Fruit fly (Drosophila melanogaster): ENCODE results near the gene CG13096.

CG13096 gene

DNA sequence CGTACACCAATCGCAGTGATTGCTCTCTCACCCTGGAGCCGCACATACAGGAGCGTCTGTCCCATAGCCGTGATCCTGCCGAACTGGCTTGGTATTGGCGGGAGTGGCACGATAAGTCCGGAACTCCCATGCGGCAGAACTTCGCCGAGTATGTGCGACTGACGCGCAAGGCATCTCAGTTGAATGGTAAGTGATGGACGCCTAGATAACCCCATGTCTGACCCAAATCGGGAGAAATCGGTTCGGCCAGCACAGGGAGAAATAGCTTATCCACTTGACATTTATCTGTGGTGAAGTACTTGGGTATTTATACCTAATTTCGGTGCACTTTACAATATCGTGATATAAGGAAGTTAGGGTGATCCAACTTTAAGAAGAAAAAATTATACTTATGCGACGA is 11.1 kb upstream of the CG13096 start:
- no peak for TF ChIP-seq CG8478 (optimal IDR thresholded peaks at IDR 0.05)
- TF ChIP-seq psq (optimal IDR thresholded peaks at IDR 0.05), result no peak
- TF ChIP-seq pan (optimal IDR thresholded peaks at IDR 0.05), result no peak
- no peak for TF ChIP-seq usp (GFP tag; optimal IDR thresholded peaks at IDR 0.05)
- no peak for TF ChIP-seq Dll (optimal IDR thresholded peaks at IDR 0.05)
- TF ChIP-seq EcR (GFP tag; optimal IDR thresholded peaks at IDR 0.05), result no peak

DNA sequence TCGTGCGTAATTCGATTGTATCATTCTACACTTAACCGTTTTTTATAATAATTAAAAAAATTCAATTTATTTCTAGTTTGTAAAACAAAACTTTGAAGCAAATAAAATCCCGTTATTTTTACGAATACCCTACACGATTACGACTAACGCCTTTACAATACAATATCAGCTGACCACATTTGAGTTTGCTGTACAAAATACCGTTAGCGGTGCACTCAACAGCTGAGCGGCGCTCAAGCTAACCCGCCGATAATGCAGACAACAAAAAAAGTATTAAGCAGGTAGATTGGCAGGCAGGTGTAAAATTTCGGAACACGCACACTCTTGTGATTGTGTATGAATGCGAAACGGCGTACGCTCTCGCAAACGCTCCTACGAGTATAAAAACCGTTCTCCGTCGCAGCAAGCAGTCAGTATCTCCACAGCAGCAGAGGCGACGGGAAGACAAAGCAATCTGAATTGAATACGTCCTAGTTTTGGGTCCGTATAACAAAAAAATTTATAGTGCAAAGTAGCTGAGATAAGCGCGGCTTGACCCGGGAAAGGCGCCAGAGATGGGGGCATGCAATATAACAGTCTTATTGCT is 10.2 kb upstream of the CG13096 start, which contains the start of gene Acer:
TSS of gene Acer (plus strand) at position 210 of the 586 bp plus-strand sequence.
- TF ChIP-seq pan (optimal IDR thresholded peaks at IDR 0.05) (no peak), CG8478 (optimal IDR thresholded peaks at IDR 0.05) (no peak), EcR (GFP tag; optimal IDR thresholded peaks at IDR 0.05) (no peak), usp (GFP tag; optimal IDR thresholded peaks at IDR 0.05) (no peak), psq (optimal IDR thresholded peaks at IDR 0.05) (no peak), Dll (optimal IDR thresholded peaks at IDR 0.05) (no peak)

DNA sequence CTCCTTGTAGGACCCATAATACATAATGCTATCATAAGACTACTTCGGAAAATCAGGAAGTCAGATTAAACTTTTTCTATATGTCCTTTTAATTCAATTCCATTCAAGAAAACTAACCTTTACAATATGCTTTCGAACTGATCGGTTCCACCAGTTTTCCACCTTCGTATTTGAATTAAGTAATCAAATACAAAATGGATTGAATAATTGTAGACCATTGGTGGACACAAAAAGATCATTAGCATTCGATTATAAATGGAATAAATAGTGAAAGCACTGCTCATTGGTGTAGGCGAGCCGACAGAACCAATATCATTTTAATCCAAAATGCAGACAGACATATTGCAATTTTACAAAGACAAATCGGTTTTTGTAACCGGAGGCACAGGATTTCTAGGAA is 7.7 kb upstream of the CG13096 start, which contains the start of gene Sgp:
TSS of gene Sgp (plus strand) at position 301 of the 400 bp plus-strand sequence.
- no peak for TF ChIP-seq pan (optimal IDR thresholded peaks at IDR 0.05)
- TF ChIP-seq CG8478 (optimal IDR thresholded peaks at IDR 0.05), result no peak
- no peak for TF ChIP-seq usp (GFP tag; optimal IDR thresholded peaks at IDR 0.05)
- no peak for TF ChIP-seq Dll (optimal IDR thresholded peaks at IDR 0.05)
- TF ChIP-seq EcR (GFP tag; optimal IDR thresholded peaks at IDR 0.05), result no peak
- no peak for TF ChIP-seq psq (optimal IDR thresholded peaks at IDR 0.05)

DNA sequence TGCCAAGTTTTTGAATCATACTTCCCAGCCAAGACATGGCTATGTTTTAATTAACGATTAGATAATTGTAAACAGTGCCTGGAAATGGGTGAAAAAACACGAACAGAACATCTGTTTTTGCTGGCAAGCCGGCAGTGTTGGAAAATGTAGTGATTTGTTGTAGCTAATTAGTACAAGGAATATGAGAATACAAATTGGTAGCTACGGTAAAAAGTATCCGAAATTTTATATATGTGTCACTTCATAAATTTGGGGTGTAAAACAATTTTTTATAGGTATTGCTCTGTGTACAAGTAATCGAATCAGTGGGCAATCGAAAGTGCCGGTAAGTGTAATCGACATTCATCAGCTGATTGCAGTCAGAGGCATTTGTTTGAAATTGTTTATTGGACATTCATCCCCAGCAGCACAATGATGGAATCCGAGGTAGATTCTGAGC is 5.6 kb upstream of the CG13096 start, which contains the start of the genes mRpL51 and Uba4:
TSS of gene mRpL51 (minus strand) at position 125 of the 439 bp plus-strand sequence.
TSS of gene Uba4 (plus strand) at position 156 of the 439 bp plus-strand sequence.
- TF ChIP-seq EcR (GFP tag; optimal IDR thresholded peaks at IDR 0.05) (no peak), usp (GFP tag; optimal IDR thresholded peaks at IDR 0.05) (no peak), CG8478 (optimal IDR thresholded peaks at IDR 0.05) (no peak), pan (optimal IDR thresholded peaks at IDR 0.05) (no peak), Dll (optimal IDR thresholded peaks at IDR 0.05) (no peak), psq (optimal IDR thresholded peaks at IDR 0.05) (no peak)

DNA sequence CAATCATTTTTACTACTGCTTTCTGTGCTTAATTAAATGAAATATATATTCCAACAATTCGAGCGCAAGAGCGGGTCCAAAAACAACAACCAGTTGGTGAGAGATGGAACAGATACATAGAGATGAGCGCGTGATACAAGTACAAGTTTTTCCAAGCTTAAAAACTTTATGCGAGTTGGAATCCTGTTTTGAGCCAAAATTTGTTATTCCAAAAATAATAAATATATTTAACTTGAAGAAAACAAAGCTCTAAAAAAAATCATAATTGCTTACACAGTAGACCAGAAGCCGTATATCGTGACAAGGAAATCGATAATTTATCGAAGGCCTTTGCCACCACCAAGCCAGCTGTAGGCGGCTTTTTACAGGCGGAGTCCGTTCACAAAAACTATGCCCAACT is 3.1 kb upstream of the CG13096 start, which contains the start of the genes CG13097 and PIG-U:
TSS of gene CG13097 (minus strand) at position 121 of the 400 bp plus-strand sequence.
TSS of gene PIG-U (plus strand) at position 349 of the 400 bp plus-strand sequence.
- TF ChIP-seq EcR (GFP tag; optimal IDR thresholded peaks at IDR 0.05) (no peak), psq (optimal IDR thresholded peaks at IDR 0.05) (no peak), pan (optimal IDR thresholded peaks at IDR 0.05) (no peak), Dll (optimal IDR thresholded peaks at IDR 0.05) (no peak), CG8478 (optimal IDR thresholded peaks at IDR 0.05) (no peak), usp (GFP tag; optimal IDR thresholded peaks at IDR 0.05) (no peak)

DNA sequence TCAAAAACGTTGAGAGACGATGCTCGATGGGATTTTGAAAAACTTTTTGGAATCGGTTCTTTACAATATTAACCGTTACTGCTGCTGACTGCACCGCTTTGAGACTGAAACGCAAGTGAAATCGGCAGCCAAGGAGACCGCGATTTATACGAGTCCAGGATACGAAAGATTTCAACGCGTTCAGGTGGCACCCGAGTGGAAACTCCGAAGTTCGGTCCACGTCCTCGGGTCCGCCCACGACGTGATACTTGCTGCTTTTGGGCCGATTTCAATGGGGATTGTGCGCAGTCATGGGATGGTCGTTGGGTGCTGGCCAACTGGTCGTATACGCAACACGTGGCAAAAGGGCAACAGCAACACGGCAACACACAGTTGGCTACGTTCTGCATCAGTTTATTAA is 4.9 kb downstream of the CG13096 start, which contains the start of gene Dh31:
TSS of gene Dh31 (minus strand) at position 117 of the 400 bp plus-strand sequence.
- no peak for TF ChIP-seq usp (GFP tag; optimal IDR thresholded peaks at IDR 0.05)
- TF ChIP-seq psq (optimal IDR thresholded peaks at IDR 0.05), result no peak
- TF ChIP-seq CG8478 (optimal IDR thresholded peaks at IDR 0.05), result no peak
- no peak for TF ChIP-seq EcR (GFP tag; optimal IDR thresholded peaks at IDR 0.05)
- no peak for TF ChIP-seq Dll (optimal IDR thresholded peaks at IDR 0.05)
- no peak for TF ChIP-seq pan (optimal IDR thresholded peaks at IDR 0.05)

DNA sequence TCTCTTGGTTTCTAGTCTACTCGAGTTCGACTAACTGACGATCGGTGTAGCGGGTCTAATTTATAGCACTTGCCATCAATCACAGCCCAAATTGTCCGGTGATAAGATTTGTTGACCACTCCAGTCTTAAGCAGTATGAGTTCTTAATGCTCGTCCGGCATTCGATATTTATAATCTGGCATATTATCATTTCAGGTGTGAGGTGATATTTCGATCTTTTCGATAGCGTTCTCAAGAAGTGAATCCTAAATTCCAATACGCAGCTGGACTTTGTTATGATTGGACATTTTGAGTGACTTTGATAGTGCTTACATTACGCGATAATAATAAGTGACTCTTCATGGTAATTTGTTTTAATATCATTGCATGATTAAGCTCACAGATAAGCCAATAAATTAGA is 15.4 kb downstream of the CG13096 start, which contains the start of gene Bace:
TSS of gene Bace (minus strand) at position 39 of the 400 bp plus-strand sequence.
- TF ChIP-seq pan (optimal IDR thresholded peaks at IDR 0.05), result no peak
- TF ChIP-seq Dll (optimal IDR thresholded peaks at IDR 0.05), result no peak
- TF ChIP-seq psq (optimal IDR thresholded peaks at IDR 0.05), result no peak
- TF ChIP-seq usp (GFP tag; optimal IDR thresholded peaks at IDR 0.05), result no peak
- no peak for TF ChIP-seq CG8478 (optimal IDR thresholded peaks at IDR 0.05)
- no peak for TF ChIP-seq EcR (GFP tag; optimal IDR thresholded peaks at IDR 0.05)

DNA sequence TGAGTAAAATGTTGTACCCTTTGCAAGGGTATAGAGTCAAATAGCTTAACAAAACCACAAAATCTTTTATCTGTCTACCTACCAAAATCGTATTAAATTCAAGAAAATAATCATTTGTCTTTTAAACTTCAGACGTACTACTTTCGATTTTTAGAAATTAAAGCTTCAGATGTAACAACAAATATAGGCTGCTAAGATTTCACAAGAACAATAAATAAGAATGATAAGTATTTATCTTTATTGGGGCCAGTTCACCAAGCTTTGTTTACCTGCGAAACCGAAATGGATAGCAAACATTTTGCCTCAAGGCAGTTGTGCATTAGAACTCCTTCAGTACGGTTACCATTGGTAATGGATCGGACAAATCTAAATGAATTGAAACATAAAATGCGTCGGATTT is 21.2 kb downstream of the CG13096 start, which contains the start of gene CG43400:
TSS of gene CG43400 (plus strand) at position 301 of the 400 bp plus-strand sequence.
- no peak for TF ChIP-seq pan (optimal IDR thresholded peaks at IDR 0.05)
- TF ChIP-seq psq (optimal IDR thresholded peaks at IDR 0.05), result no peak
- TF ChIP-seq EcR (GFP tag; optimal IDR thresholded peaks at IDR 0.05), result no peak
- no peak for TF ChIP-seq Dll (optimal IDR thresholded peaks at IDR 0.05)
- no peak for TF ChIP-seq CG8478 (optimal IDR thresholded peaks at IDR 0.05)
- TF ChIP-seq usp (GFP tag; optimal IDR thresholded peaks at IDR 0.05), result no peak

DNA sequence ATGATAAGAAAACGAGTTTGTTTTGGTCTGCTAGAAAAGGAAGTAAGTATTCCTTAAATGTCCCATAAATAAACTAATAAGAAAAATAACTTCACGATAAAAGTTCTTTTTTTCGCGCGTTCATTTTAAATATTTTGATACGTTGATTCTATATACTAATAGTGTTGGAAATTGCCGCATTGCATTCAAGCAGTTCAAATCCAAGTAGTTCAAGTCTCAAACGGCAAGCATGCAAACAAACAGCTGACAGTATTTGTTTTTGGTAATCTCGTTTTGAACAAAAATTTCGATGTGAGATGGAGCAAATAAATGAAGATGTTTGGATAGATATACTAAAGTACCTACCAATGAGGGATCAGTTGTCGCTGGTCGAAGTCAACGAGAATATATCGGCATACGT is 22.9 kb downstream of the CG13096 start, which contains the start of gene CG13088:
TSS of gene CG13088 (plus strand) at position 247 of the 400 bp plus-strand sequence.
- TF ChIP-seq usp (GFP tag; optimal IDR thresholded peaks at IDR 0.05) (no peak), pan (optimal IDR thresholded peaks at IDR 0.05) (no peak), EcR (GFP tag; optimal IDR thresholded peaks at IDR 0.05) (no peak), psq (optimal IDR thresholded peaks at IDR 0.05) (no peak), CG8478 (optimal IDR thresholded peaks at IDR 0.05) (no peak)

DNA sequence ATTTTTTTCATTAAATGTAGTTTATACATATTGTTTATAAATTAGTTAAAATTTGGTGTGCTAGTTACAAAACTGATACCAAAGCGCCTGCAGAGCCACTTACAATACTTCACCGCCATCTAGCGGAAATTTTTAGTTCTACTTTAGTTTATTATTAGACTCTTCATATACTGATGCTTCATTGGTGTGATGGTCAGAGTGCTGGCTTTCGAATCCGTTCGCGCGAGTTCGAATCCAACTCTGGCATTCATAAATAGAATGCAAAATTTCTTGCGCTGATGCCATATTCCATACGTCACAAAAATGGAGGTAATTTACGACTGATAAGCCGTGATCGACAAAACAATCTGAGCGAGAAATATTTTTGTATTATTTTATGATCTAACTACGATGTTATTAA is 26.1 kb downstream of the CG13096 start:
- TF ChIP-seq CG8478 (optimal IDR thresholded peaks at IDR 0.05) (no peak), psq (optimal IDR thresholded peaks at IDR 0.05) (no peak), EcR (GFP tag; optimal IDR thresholded peaks at IDR 0.05) (no peak), Dll (optimal IDR thresholded peaks at IDR 0.05) (no peak), usp (GFP tag; optimal IDR thresholded peaks at IDR 0.05) (no peak), pan (optimal IDR thresholded peaks at IDR 0.05) (no peak)

DNA sequence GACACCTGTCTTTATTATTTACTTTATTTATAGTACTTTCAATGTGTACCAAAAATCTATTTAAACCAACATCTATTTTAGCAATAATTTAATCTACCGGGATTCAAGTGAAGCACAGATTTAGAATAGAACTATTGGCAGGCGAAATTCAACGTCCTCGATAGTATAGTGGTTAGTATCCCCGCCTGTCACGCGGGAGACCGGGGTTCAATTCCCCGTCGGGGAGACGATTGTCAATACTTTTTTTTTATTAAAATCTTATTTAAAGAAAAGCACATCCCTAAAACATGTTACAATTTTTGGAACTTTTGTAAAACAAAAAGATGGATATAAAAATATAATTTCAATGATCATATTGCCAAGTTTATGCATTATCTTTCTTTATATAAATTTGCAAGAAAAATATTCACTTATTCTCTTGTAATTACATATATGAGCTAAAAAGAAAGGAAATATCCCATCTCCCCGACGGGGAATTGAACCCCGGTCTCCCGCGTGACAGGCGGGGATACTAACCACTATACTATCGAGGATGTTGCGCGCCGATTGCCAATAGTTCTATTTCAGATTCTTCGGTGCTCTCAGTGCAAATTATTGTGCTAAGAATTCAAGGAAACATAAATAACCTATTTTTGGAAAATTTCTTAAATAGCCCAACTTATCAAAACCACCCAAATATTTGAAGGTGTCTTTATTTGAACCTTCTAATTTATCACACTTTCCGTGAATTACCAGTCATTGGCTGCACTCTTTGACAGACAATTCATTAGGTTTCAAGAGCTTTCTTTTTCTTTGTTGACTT is 29.8 kb downstream of the CG13096 start, which contains the start of gene CG43796:
TSS of gene CG43796 (plus strand) at position 752 of the 802 bp plus-strand sequence.
- no peak for TF ChIP-seq usp (GFP tag; optimal IDR thresholded peaks at IDR 0.05)
- no peak for TF ChIP-seq psq (optimal IDR thresholded peaks at IDR 0.05)
- TF ChIP-seq pan (optimal IDR thresholded peaks at IDR 0.05), result no peak
- TF ChIP-seq Dll (optimal IDR thresholded peaks at IDR 0.05), result no peak
- no peak for TF ChIP-seq CG8478 (optimal IDR thresholded peaks at IDR 0.05)
- no peak for TF ChIP-seq EcR (GFP tag; optimal IDR thresholded peaks at IDR 0.05)

All from whole organism.